Fruit fly (Drosophila melanogaster) ovary, adult (tissue): ENCODE data around the gene E2f1.

Experiments used
- CG17801 ChIP-seq: fragments of 200-800 bp; optimal IDR thresholded peaks from 2 replicates; lab custom pipeline; 2019; ENCODE audit warnings: missing biosample characterization, mild to moderate bottlenecking, missing genetic modification characterization, moderate library complexity; ENCODE audit not compliant: partially characterized antibody

The E2f1 gene

DNA sequence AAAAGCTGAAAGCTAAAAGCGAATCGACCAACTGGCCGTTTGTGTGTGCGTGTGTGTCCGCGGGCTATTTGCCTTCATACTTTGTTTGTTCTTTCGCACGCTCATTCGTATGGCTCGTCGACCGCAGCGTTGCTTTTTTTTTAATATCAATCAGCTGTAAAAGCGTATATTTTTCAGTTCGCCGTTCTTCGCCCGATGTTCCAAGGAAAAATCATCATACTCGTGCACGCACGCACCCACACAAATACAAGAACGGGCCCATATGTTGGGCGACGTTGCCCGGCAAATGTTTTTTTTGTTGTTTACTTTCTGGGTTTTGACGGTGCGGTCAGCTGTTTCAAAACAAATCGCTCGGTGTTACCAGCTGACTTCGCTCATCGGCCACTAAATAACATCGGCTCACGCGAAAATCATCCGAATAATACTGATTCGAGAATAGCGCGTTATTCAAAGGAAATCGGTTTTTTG lies at the start of gene E2f1:
TSS of gene E2f1 (minus strand) at position 213 of the 468 bp plus-strand sequence.
- no peak for TF ChIP-seq CG17801 (GFP tag; lab: Kevin White, UChicago)

- no peak for TF ChIP-seq CG17801 (GFP tag; lab: Kevin White, UChicago)
Observed at dm6 chr3R:21704439-21704838, 43.8 kb upstream of the E2f1 start.

DNA sequence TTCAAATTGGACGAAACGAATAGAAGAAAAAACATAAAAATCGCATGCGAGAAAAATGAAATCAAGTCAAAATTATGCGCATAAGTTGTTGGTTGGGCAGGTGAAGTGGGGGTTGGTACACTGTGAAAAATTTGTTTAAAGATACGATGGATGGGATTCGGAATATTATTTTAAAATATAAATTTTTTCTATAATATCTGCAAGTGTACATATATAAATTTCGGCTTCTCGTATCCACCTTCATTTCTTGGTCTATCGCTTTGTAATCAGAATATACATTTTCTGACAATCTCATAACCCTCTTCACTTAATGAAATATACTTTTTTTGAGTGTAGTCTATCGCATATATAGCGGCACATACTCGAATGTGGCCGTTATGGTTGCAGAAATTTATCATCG lies 42.7 kb upstream of the E2f1 start:
- no peak for TF ChIP-seq CG17801 (GFP tag; lab: Kevin White, UChicago)

- no peak for TF ChIP-seq CG17801 (GFP tag; lab: Kevin White, UChicago)
Observed at dm6 chr3R:21701529-21701928, 40.9 kb upstream of the E2f1 start.

DNA sequence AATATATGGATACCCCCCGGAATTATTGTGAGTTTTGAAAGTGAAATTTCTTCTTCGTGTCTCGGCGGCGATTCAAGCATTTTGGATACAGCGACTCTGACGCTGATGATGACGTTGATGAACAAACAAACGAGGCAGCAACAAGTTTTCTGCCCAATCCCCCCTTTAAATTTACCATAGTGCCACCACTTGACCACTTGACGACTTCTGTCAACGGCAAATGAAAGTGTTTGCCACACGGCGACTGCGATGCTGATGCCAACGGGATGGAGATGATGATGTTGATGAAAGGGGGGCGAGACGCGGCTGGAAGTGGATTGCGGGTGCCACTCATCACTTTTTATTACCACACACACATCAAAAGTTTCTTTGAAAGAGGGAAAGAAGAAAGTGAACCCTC lies 39.8 kb upstream of the E2f1 start:
- no peak for TF ChIP-seq CG17801 (GFP tag; lab: Kevin White, UChicago)

dm6 chr3R:21698895-21699300 lies 38.2 kb upstream of the E2f1 start:
- no peak for TF ChIP-seq CG17801 (GFP tag; lab: Kevin White, UChicago)

DNA sequence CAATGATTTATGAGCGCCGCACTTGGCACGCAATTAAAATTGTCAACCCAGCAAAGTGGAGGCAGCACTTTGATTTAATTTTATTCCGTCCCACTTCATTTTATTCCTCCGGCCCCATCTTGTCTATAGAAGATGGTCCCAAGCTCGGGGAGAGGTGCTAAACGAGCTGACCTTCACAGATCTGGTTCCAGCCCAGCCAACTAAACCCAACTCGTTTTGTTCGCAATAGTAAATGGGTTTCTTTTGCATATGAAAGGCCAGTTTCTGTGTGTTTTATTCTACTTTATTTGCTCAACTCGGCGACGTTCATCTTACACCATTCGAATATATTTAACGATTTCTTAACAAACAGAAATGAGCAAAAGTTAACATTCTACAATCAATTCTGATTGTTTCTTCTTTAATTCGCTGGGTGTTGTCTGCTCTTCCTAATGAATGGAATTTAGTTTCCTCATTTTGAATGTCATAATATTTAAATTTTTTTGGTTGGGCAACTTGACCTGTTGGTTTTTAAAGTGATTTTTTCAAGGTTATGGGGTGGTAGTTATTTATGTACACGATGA lies 32.5 kb upstream of the E2f1 start:
- no peak for TF ChIP-seq CG17801 (GFP tag; lab: Kevin White, UChicago)

DNA sequence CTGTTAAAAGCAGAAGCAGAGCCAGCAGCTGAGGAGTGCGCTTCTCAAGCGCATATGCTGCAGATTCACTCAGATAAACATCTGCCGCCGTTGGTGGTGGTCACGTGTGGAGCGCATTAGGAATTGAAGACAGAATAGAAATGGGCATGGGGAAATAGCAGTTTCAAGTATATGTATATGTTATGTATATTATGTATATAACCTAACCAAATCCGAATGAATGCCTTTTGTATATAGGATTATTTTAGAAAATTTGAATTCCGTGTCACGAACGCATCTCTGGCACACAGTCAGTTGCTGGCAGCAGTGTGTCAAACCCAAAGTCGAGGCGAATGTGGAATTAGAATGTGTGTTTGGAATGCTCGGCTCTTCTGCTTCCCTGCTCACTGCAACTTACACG lies 30.4 kb upstream of the E2f1 start:
- no peak for TF ChIP-seq CG17801 (GFP tag; lab: Kevin White, UChicago)

- TF ChIP-seq CG17801 (GFP tag; lab: Kevin White, UChicago), result no peak
Observed at dm6 chr3R:21688596-21688995, 27.9 kb upstream of the E2f1 start.

DNA sequence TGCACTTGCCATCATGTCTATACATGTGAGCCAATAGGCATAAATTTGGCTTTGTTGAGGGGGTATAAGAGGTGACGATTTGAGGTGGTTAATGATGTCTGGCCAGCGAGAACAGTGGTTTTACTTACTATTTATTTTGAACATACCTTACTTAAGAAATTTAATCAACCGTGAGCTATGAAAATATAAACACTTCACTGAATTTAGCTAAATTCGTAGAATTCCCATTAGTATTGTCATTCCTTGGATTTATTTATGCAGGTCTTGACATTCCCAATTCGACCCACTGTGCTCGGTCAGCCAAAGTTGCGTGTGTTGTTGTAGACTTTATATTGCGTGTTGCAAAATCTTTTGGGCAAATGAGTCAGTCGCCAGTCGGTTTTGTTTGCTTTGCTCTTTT lies 27.2 kb upstream of the E2f1 start:
- no peak for TF ChIP-seq CG17801 (GFP tag; lab: Kevin White, UChicago)

DNA sequence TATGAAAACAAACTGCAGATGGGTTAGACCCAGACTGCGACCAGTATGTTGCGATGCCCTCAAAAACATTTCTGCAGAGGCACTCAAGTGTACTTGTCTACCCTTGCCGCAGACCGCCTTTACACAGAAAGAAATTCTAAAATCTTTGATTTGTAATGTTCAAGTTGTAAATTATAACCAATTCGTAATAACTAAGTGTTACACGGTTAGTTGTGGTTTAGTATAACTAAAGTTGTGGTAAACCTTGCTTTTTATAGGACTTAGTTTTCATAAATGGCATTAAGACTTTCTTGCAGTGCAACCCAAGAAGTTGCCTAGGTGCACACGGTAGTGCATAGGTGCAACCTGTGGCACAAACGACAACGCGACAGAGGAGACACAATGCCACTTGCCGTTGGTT lies 21.4 kb upstream of the E2f1 start:
- no peak for TF ChIP-seq CG17801 (GFP tag; lab: Kevin White, UChicago)

- TF ChIP-seq CG17801 (GFP tag; lab: Kevin White, UChicago), result no peak
Observed at dm6 chr3R:21679310-21679709, 18.6 kb upstream of the E2f1 start.

DNA sequence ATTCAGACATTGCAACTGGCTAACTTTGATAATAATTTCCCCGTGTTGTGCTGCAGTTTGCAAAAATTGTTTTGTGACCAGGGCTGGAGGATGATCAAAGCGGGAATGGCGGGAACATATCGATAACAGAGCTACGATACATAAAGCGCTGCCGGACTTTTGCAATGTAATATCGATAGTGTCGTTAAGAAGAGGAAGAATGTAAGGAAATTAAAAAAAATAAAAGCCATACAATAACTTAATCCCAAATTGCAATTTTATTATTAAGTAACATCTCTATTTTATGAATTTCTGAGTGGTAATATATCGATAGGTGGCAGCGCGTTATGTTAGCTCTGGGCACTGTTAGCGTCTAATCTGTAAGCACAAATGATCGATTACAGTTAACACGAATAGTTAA lies 11.0 kb upstream of the E2f1 start, which contains the start of gene PolA1:
TSS of gene PolA1 (minus strand) at position 115 of the 400 bp plus-strand sequence.
- TF ChIP-seq CG17801 (GFP tag; lab: Kevin White, UChicago), result no peak

dm6 chr3R:21665404-21665803 lies 4.7 kb upstream of the E2f1 start:
- no peak for TF ChIP-seq CG17801 (GFP tag; lab: Kevin White, UChicago)

DNA sequence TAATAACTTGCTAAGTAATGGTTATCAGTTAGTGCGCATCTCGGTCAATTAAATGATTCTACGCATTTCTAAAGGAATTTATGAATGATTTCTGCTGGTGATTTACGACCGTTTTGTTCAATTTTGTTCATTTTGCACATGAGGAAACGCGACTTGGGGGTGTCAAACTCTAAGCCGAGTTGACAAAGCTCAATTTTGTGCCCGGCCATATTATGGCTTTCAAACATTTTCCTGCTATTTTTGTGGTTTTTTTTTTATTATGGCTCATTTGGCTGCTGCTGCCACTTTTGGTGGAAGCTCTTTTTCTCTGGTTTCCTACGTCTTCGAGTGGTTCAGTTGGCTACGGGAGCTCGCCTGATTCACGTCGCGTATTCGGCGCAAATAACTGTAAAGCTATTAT lies 3.4 kb upstream of the E2f1 start, which contains the start of gene Jhbp16:
TSS of gene Jhbp16 (plus strand) at position 301 of the 400 bp plus-strand sequence.
- TF ChIP-seq CG17801 (GFP tag; lab: Kevin White, UChicago), result no peak

- TF ChIP-seq CG17801 (GFP tag; lab: Kevin White, UChicago), result peak; percentile 70
Observed at dm6 chr3R:21662501-21663007, 1.9 kb upstream of the E2f1 start, which contains the start of gene Archease. Archease (minus strand) TSS chr3R:21662972.
